Fruit fly (Drosophila melanogaster) ovary, adult (tissue): ENCODE measurements around the gene Socs36E.
A peak's percentile ranks its signal among the peaks of the same experiment; 100 is the strongest.

Experiments used
- CG17801 ChIP-seq: fragments of 200-800 bp; optimal IDR thresholded peaks from 2 replicates; lab custom pipeline; 2019; ENCODE audit warnings: missing biosample characterization, mild to moderate bottlenecking, missing genetic modification characterization, moderate library complexity; ENCODE audit not compliant: partially characterized antibody

The Socs36E gene

dm6 chr2L:18152172-18152639 is at the start of gene Socs36E:
Socs36E (minus strand) TSS chr2L:18152417.
- peak; percentile 12 for TF ChIP-seq CG17801 (GFP tag; lab: Kevin White, UChicago)

- no peak for TF ChIP-seq CG17801 (GFP tag; lab: Kevin White, UChicago)
Measured at dm6 chr2L:18186695-18187094, 34.5 kb upstream of the Socs36E start.

- TF ChIP-seq CG17801 (GFP tag; lab: Kevin White, UChicago): no peak
Measured at dm6 chr2L:18184648-18185243, 32.5 kb upstream of the Socs36E start, which contains the start of gene Ptp36E. Ptp36E (minus strand) TSS chr2L:18185007.

dm6 chr2L:18159172-18159571 is 7.0 kb upstream of the Socs36E start, which contains the start of gene JMJD4:
JMJD4 (minus strand) TSS chr2L:18159272.
- no peak for TF ChIP-seq CG17801 (GFP tag; lab: Kevin White, UChicago)

dm6 chr2L:18158622-18159043 is 6.4 kb upstream of the Socs36E start:
- no peak for TF ChIP-seq CG17801 (GFP tag; lab: Kevin White, UChicago)

dm6 chr2L:18155877-18156276 is 3.7 kb upstream of the Socs36E start, which contains the start of gene CG5783:
CG5783 (plus strand) TSS chr2L:18156043.
- no peak for TF ChIP-seq CG17801 (GFP tag; lab: Kevin White, UChicago)

dm6 chr2L:18154551-18154950 is 2.3 kb upstream of the Socs36E start, which contains the start of gene CG15155:
CG15155 (plus strand) TSS chr2L:18154851.
- no peak for TF ChIP-seq CG17801 (GFP tag; lab: Kevin White, UChicago)

dm6 chr2L:18153068-18153467 is 851 bp upstream of the Socs36E start, which contains the start of gene CG17681:
CG17681 (plus strand) TSS chr2L:18153123.
- TF ChIP-seq CG17801 (GFP tag; lab: Kevin White, UChicago): peak; percentile 87

- no peak for TF ChIP-seq CG17801 (GFP tag; lab: Kevin White, UChicago)
Measured at dm6 chr2L:18151826-18152138, 435 bp downstream of the Socs36E start.

dm6 chr2L:18151134-18151825 is 937 bp downstream of the Socs36E start:
- no peak for TF ChIP-seq CG17801 (GFP tag; lab: Kevin White, UChicago)

dm6 chr2L:18150393-18151133 is 1.7 kb downstream of the Socs36E start:
- no peak for TF ChIP-seq CG17801 (GFP tag; lab: Kevin White, UChicago)

dm6 chr2L:18149903-18150302 is 2.3 kb downstream of the Socs36E start:
- TF ChIP-seq CG17801 (GFP tag; lab: Kevin White, UChicago): no peak

- peak; percentile 43 for TF ChIP-seq CG17801 (GFP tag; lab: Kevin White, UChicago)
Measured at dm6 chr2L:18148552-18149219, 3.5 kb downstream of the Socs36E start.

- TF ChIP-seq CG17801 (GFP tag; lab: Kevin White, UChicago): no peak
Measured at dm6 chr2L:18147511-18148072, 4.6 kb downstream of the Socs36E start.
